In the genomic region with DNA sequence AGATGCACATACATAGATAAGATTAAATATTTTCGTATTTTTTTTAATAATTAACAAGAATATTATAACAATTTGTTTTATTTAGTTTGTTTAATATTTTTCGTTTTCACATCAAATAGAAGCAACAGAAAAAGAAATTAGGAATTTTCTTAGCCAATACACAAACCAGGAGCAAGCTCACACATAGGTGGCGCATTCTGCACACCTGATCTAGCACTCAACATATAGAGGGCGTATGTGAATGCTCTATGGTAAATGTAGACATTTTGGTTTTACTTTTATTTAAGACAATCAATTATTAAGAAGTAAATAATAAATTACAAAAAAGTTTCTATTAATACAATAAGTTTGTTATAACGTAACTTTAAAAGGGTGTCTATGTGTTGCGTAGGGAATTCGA, we compare ENCODE assay signal across 2 fruit fly cellular contexts.
TF ChIP-seq lines count a peak whose summit lies in the region.

No protein-coding gene starts in this region.

TF ChIP-seq in whole organism, adult, 20 proteins besides CTCF, POLR2A, EP300 and RAD21 (continued from another document):
- TF ChIP-seq CG12768 (GFP tag; optimal IDR thresholded peaks at IDR 0.05; lab: Kevin White, UChicago) (no peak), cnc (optimal IDR thresholded peaks at IDR 0.05; lab: Kevin White, UChicago) (no peak), Mnt (GFP tag; optimal IDR thresholded peaks at IDR 0.05; lab: Kevin White, UChicago) (no peak)

TF ChIP-seq in whole organism, embryonic, 481 proteins besides CTCF, POLR2A, EP300 and RAD21 (continued from another document and continues in another):
- TF ChIP-seq gem (tag; optimal IDR thresholded peaks at IDR 0.05; lab: Kevin White, UChicago) (peak; percentile 19), CG11504 (tag; optimal IDR thresholded peaks at IDR 0.05; lab: Kevin White, UChicago) (peak; percentile 40), CG7271 (tag; optimal IDR thresholded peaks at IDR 0.05; lab: Kevin White, UChicago) (no peak), sisA (GFP tag; IDR thresholded peaks at IDR 0.05; lab: Robert Waterston, UW) (peak; percentile 57), CG6272 (GFP tag; IDR thresholded peaks at IDR 0.05; lab: Robert Waterston, UW) (peak; percentile 19; the same call in 1 of the 2 replicates), Med (GFP tag; lab: Kevin White, UChicago) (peak; percentile 80), CG1603 (tag; optimal IDR thresholded peaks at IDR 0.05; lab: Kevin White, UChicago) (peak; percentile 38), Sox102F (GFP tag; optimal IDR thresholded peaks at IDR 0.05; lab: Kevin White, UChicago) (peak; percentile 28), CG32772 (GFP tag; IDR thresholded peaks at IDR 0.05; lab: Robert Waterston, UW) (peak; percentile 48; the same call in 1 of the 2 replicates), CG16815 (GFP tag; optimal IDR thresholded peaks at IDR 0.05; lab: Kevin White, UChicago) (peak; percentile 20), BEAF-32 (GFP tag; optimal IDR thresholded peaks at IDR 0.05; lab: Kevin White, UChicago) (no peak), CG11247 (GFP tag; IDR thresholded peaks at IDR 0.05; lab: Robert Waterston, UW) (peak; percentile 64), CG1024 (GFP tag; IDR thresholded peaks at IDR 0.05; lab: Robert Waterston, UW) (peak; percentile 11; the same call in 1 of the 2 replicates), amos (GFP tag; IDR thresholded peaks at IDR 0.05; lab: Robert Waterston, UW; ENCODE audit: partially characterized antibody) (peak; percentile 34), sob (GFP tag; IDR thresholded peaks at IDR 0.05; lab: Robert Waterston, UW) (peak; percentile 51; the same call in 1 of the 2 replicates), NC2α (GFP tag; optimal IDR thresholded peaks at IDR 0.05; lab: Kevin White, UChicago) (no peak), Hr3 (GFP tag; optimal IDR thresholded peaks at IDR 0.05; lab: Kevin White, UChicago) (peak; percentile 1), bcd (GFP tag; optimal IDR thresholded peaks at IDR 0.05; lab: Kevin White, UChicago) (peak; percentile 25), CG1602 (GFP tag; optimal IDR thresholded peaks at IDR 0.05; lab: Kevin White, UChicago) (peak; percentile 26), CG30403 (GFP tag; optimal IDR thresholded peaks at IDR 0.05; lab: Kevin White, UChicago) (peak; percentile 26), CG14667 (GFP tag; IDR thresholded peaks at IDR 0.05; lab: Robert Waterston, UW) (0 out of 2 replicates have a peak, but pooled peaks have one; percentile 15), Lhr (GFP tag; optimal IDR thresholded peaks at IDR 0.05; lab: Kevin White, UChicago) (peak; percentile 31), dmrt11E (tag; optimal IDR thresholded peaks at IDR 0.05; lab: Kevin White, UChicago) (peak; percentile 31), Aef1 (GFP tag; IDR thresholded peaks at IDR 0.05; lab: Robert Waterston, UW) (peak; percentile 47; the same call in 2 of the 3 replicates), CG9932 (GFP tag; IDR thresholded peaks at IDR 0.05; lab: Robert Waterston, UW) (peak; percentile 74), Hsf (GFP tag; optimal IDR thresholded peaks at IDR 0.05; lab: Kevin White, UChicago) (peak; percentile 51), trem (tag; optimal IDR thresholded peaks at IDR 0.05; lab: Kevin White, UChicago) (peak; percentile 18), CG10366 (GFP tag; IDR thresholded peaks at IDR 0.05; lab: Robert Waterston, UW) (peak; percentile 54), CG11085 (GFP tag; IDR thresholded peaks at IDR 0.05; lab: Robert Waterston, UW) (peak; percentile 67), CG34422 (GFP tag; IDR thresholded peaks at IDR 0.05; lab: Robert Waterston, UW) (peak; percentile 15; the same call in 1 of the 3 replicates), dysf (GFP tag; IDR thresholded peaks at IDR 0.05; lab: Robert Waterston, UW) (peak; percentile 53; the same call in 2 of the 3 replicates), fd96Cb (tag; optimal IDR thresholded peaks at IDR 0.05; lab: Kevin White, UChicago) (no peak), grau (tag; optimal IDR thresholded peaks at IDR 0.05; lab: Kevin White, UChicago) (peak; percentile 27), CG8290 (GFP tag; optimal IDR thresholded peaks at IDR 0.05; lab: Kevin White, UChicago) (peak; percentile 21), CG8290 (tag; optimal IDR thresholded peaks at IDR 0.05; lab: Kevin White, UChicago) (peak in 1 of 2 experiments; percentile 48), lmd (GFP tag; IDR thresholded peaks at IDR 0.05; lab: Robert Waterston, UW) (peak; percentile 61; the same call in 1 of the 2 replicates), pita (GFP tag; optimal IDR thresholded peaks at IDR 0.05; lab: Kevin White, UChicago) (peak; percentile 54), Rfx (GFP tag; IDR thresholded peaks at IDR 0.05; lab: Robert Waterston, UW) (peak; percentile 83), Ptx1 (GFP tag; IDR thresholded peaks at IDR 0.05; lab: Robert Waterston, UW) (peak; percentile 71), NfI (GFP tag; optimal IDR thresholded peaks at IDR 0.05; lab: Kevin White, UChicago) (peak; percentile 32), Chrac-16 (GFP tag; optimal IDR thresholded peaks at IDR 0.05; lab: Kevin White, UChicago) (peak; percentile 35), Mrtf (GFP tag; IDR thresholded peaks at IDR 0.05; lab: Robert Waterston, UW) (peak; percentile 43; the same call in 2 of the 3 replicates), CG2199 (GFP tag; IDR thresholded peaks at IDR 0.05; lab: Robert Waterston, UW) (peak; percentile 96), CG2712 (tag; optimal IDR thresholded peaks at IDR 0.05; lab: Kevin White, UChicago) (peak; percentile 32), sens (GFP tag; lab: Kevin White, UChicago) (peak; percentile 37), CG30431 (GFP tag; optimal IDR thresholded peaks at IDR 0.05; lab: Kevin White, UChicago) (peak; percentile 17), ap (GFP tag; IDR thresholded peaks at IDR 0.05; lab: Robert Waterston, UW) (0 out of 2 replicates have a peak, but pooled peaks have one; percentile 14), CG2120 (GFP tag; optimal IDR thresholded peaks at IDR 0.05; lab: Kevin White, UChicago) (peak; percentile 1), grn (GFP tag; optimal IDR thresholded peaks at IDR 0.05; lab: Kevin White, UChicago) (no peak), HmgZ (tag; optimal IDR thresholded peaks at IDR 0.05; lab: Kevin White, UChicago) (peak; percentile 17), CG6791 (GFP tag; IDR thresholded peaks at IDR 0.05; lab: Robert Waterston, UW; ENCODE audit: partially characterized antibody) (0 out of 3 replicates have a peak, but pooled peaks have one; percentile 47), CG14441 (GFP tag; IDR thresholded peaks at IDR 0.05; lab: Robert Waterston, UW) (peak; percentile 45), Fer3 (tag; optimal IDR thresholded peaks at IDR 0.05; lab: Kevin White, UChicago) (peak; percentile 24), B-H2 (GFP tag; optimal IDR thresholded peaks at IDR 0.05; lab: Kevin White, UChicago) (no peak), jigr1 (GFP tag; IDR thresholded peaks at IDR 0.05; lab: Robert Waterston, UW) (peak; percentile 65; the same call in 1 of the 3 replicates), mirr (GFP tag; optimal IDR thresholded peaks at IDR 0.05; lab: Kevin White, UChicago) (no peak), CG12236 (GFP tag; optimal IDR thresholded peaks at IDR 0.05; lab: Kevin White, UChicago) (no peak), CG17912 (GFP tag; optimal IDR thresholded peaks at IDR 0.05; lab: Kevin White, UChicago) (peak; percentile 3), Dbx (GFP tag; IDR thresholded peaks at IDR 0.05; lab: Robert Waterston, UW) (peak; percentile 58; the same call in 2 of the 3 replicates), pan (optimal IDR thresholded peaks at IDR 0.05; lab: Kevin White, UChicago) (no peak), pan (GFP tag; optimal IDR thresholded peaks at IDR 0.05 in 1 of 2, IDR thresholded peaks at IDR 0.05 in 1 of 2) (no peak), CG3281 (GFP tag; optimal IDR thresholded peaks at IDR 0.05; lab: Kevin White, UChicago) (no peak), unc-4 (GFP tag; IDR thresholded peaks at IDR 0.05; lab: Robert Waterston, UW; ENCODE audit: partially characterized antibody) (no peak), CG17829 (tag; optimal IDR thresholded peaks at IDR 0.05; lab: Kevin White, UChicago) (peak; percentile 24), Optix (GFP tag; IDR thresholded peaks at IDR 0.05; lab: Robert Waterston, UW) (peak; percentile 47; the same call in 1 of the 3 replicates), CG33213 (GFP tag; optimal IDR thresholded peaks at IDR 0.05; lab: Kevin White, UChicago) (peak; percentile 25), CG7839 (tag; optimal IDR thresholded peaks at IDR 0.05; lab: Kevin White, UChicago) (peak; percentile 60), CG7928 (GFP tag; optimal IDR thresholded peaks at IDR 0.05; lab: Kevin White, UChicago) (no peak), tx (GFP tag; optimal IDR thresholded peaks at IDR 0.05; lab: Kevin White, UChicago) (no peak), ro (GFP tag; IDR thresholded peaks at IDR 0.05; lab: Robert Waterston, UW) (no peak), chm (GFP tag; IDR thresholded peaks at IDR 0.05; lab: Robert Waterston, UW) (no peak), prd (optimal IDR thresholded peaks at IDR 0.05; lab: Kevin White, UChicago) (peak in 1 of 2 experiments; percentile 74), prd (GFP tag; IDR thresholded peaks at IDR 0.05; lab: Robert Waterston, UW) (peak; percentile 42; the same call in 1 of the 3 replicates), Ets65A (GFP tag; lab: Kevin White, UChicago) (peak; percentile 62), onecut (GFP tag; IDR thresholded peaks at IDR 0.05; lab: Robert Waterston, UW) (peak; percentile 18; the same call in 1 of the 2 replicates), CoRest (tag; optimal IDR thresholded peaks at IDR 0.05; lab: Kevin White, UChicago) (peak; percentile 23), CG15696 (tag; optimal IDR thresholded peaks at IDR 0.05; lab: Kevin White, UChicago) (peak; percentile 49), ind (GFP tag; optimal IDR thresholded peaks at IDR 0.05; lab: Kevin White, UChicago) (peak; percentile 20), mam (GFP tag; optimal IDR thresholded peaks at IDR 0.05; lab: Kevin White, UChicago) (peak; percentile 15), fd102C (GFP tag; optimal IDR thresholded peaks at IDR 0.05; lab: Kevin White, UChicago) (no peak), H15 (GFP tag; IDR thresholded peaks at IDR 0.05; lab: Robert Waterston, UW) (peak; percentile 43; the same call in 1 of the 3 replicates), CG10431 (GFP tag; optimal IDR thresholded peaks at IDR 0.05; lab: Kevin White, UChicago) (no peak), Bgb (GFP tag; IDR thresholded peaks at IDR 0.05; lab: Robert Waterston, UW; ENCODE audit: partially characterized antibody) (peak; percentile 40), E2f1 (GFP tag; IDR thresholded peaks at IDR 0.05; lab: Robert Waterston, UW) (0 out of 2 replicates have a peak, but pooled peaks have one; percentile 11), sug (tag; optimal IDR thresholded peaks at IDR 0.05; lab: Kevin White, UChicago) (peak; percentile 25), tin (GFP tag; optimal IDR thresholded peaks at IDR 0.05; lab: Kevin White, UChicago) (peak; percentile 10), CG4424 (GFP tag; optimal IDR thresholded peaks at IDR 0.05; lab: Kevin White, UChicago) (peak; percentile 9), CG3847 (GFP tag; IDR thresholded peaks at IDR 0.05; lab: Robert Waterston, UW) (peak; percentile 53), emc (GFP tag; optimal IDR thresholded peaks at IDR 0.05; lab: Kevin White, UChicago) (no peak), CG9609 (GFP tag; optimal IDR thresholded peaks at IDR 0.05; lab: Kevin White, UChicago) (no peak), H2.0 (GFP tag; IDR thresholded peaks at IDR 0.05; lab: Robert Waterston, UW) (peak; percentile 26; the same call in 1 of the 2 replicates), CG12942 (GFP tag; optimal IDR thresholded peaks at IDR 0.05; lab: Kevin White, UChicago) (peak; percentile 1), Six4 (GFP tag; optimal IDR thresholded peaks at IDR 0.05; lab: Kevin White, UChicago) (no peak), knrl (GFP tag; IDR thresholded peaks at IDR 0.05; lab: Robert Waterston, UW; ENCODE audit: partially characterized antibody) (peak; percentile 51; the same call in 1 of the 3 replicates), chif (GFP tag; optimal IDR thresholded peaks at IDR 0.05; lab: Kevin White, UChicago) (peak in 1 of 2 experiments; percentile 40), CG5245 (GFP tag; optimal IDR thresholded peaks at IDR 0.05; lab: Kevin White, UChicago) (peak; percentile 42), CG9215 (GFP tag; IDR thresholded peaks at IDR 0.05; lab: Robert Waterston, UW) (peak; percentile 35; the same call in 1 of the 2 replicates), zfh1 (GFP tag; IDR thresholded peaks at IDR 0.05; lab: Robert Waterston, UW) (peak; percentile 43; the same call in 1 of the 3 replicates), CG11456 (GFP tag; IDR thresholded peaks at IDR 0.05; lab: Robert Waterston, UW) (peak; percentile 92), CG4730 (GFP tag; IDR thresholded peaks at IDR 0.05; lab: Robert Waterston, UW) (peak; percentile 50), Gug (GFP tag; IDR thresholded peaks at IDR 0.05; lab: Robert Waterston, UW) (0 out of 4 replicates have a peak, but pooled peaks have one; percentile 55), phol (tag; optimal IDR thresholded peaks at IDR 0.05; lab: Kevin White, UChicago) (peak; percentile 51), CG8924 (tag; optimal IDR thresholded peaks at IDR 0.05; lab: Kevin White, UChicago) (no peak), pnt (GFP tag; optimal IDR thresholded peaks at IDR 0.05; lab: Kevin White, UChicago) (peak; percentile 19), CG10462 (GFP tag; optimal IDR thresholded peaks at IDR 0.05; lab: Kevin White, UChicago) (no peak), dm (GFP tag; optimal IDR thresholded peaks at IDR 0.05; lab: Kevin White, UChicago) (no peak), CG18476 (GFP tag; optimal IDR thresholded peaks at IDR 0.05; lab: Kevin White, UChicago) (no peak), az2 (GFP tag; optimal IDR thresholded peaks at IDR 0.05; lab: Kevin White, UChicago) (peak; percentile 46), CG42726 (GFP tag; IDR thresholded peaks at IDR 0.05; lab: Robert Waterston, UW; ENCODE audit: partially characterized antibody) (peak; percentile 75), Abd-B (GFP tag; optimal IDR thresholded peaks at IDR 0.05; lab: Kevin White, UChicago) (peak; percentile 7), CG7372 (GFP tag; IDR thresholded peaks at IDR 0.05; lab: Robert Waterston, UW) (peak; percentile 49; the same call in 1 of the 2 replicates), Xbp1 (GFP tag; optimal IDR thresholded peaks at IDR 0.05; lab: Kevin White, UChicago) (peak; percentile 70), nmo (GFP tag; optimal IDR thresholded peaks at IDR 0.05; lab: Kevin White, UChicago) (peak; percentile 34), B-H1 (GFP tag; IDR thresholded peaks at IDR 0.05; lab: Robert Waterston, UW) (peak; percentile 28; the same call in 1 of the 3 replicates), schlank (tag; optimal IDR thresholded peaks at IDR 0.05; lab: Kevin White, UChicago) (no peak), caup (GFP tag; optimal IDR thresholded peaks at IDR 0.05; lab: Kevin White, UChicago; ENCODE audit: severe bottlenecking) (no peak), row (GFP tag; IDR thresholded peaks at IDR 0.05; lab: Robert Waterston, UW) (0 out of 3 replicates have a peak, but pooled peaks have one; percentile 8), dpn (GFP tag; optimal IDR thresholded peaks at IDR 0.05; lab: Kevin White, UChicago) (peak; percentile 5 to 42)
